Fruit fly (Drosophila melanogaster) whole organism, embryonic: Measurements from ENCODE around the gene CG8128.

Experiments used
- Asciz ChIP-seq: fragments of 200-800 bp; sonication (Bioruptor generic); optimal IDR thresholded peaks from 2 replicates; lab custom pipeline; 2017; ENCODE audit warnings: missing biosample characterization, mild to moderate bottlenecking, missing genetic modification characterization, missing genetic modification reagents
- Atf3 ChIP-seq: fragments of 200-800 bp; sonication (Bioruptor generic); optimal IDR thresholded peaks from 3 replicates; lab custom pipeline; 2016; ENCODE audit warnings: missing biosample characterization, missing genetic modification characterization
- Blimp-1 ChIP-seq: fragments of 200-800 bp; sonication (Bioruptor generic); optimal IDR thresholded peaks from 3 replicates; lab custom pipeline; 2018; ENCODE audit warnings: missing biosample characterization, missing genetic modification characterization, mild to moderate bottlenecking, moderate library complexity, missing genetic modification reagents
- CG10979 ChIP-seq: fragments of 200-800 bp; sonication (Bioruptor generic); optimal IDR thresholded peaks from 2 replicates; lab custom pipeline; 2018; ENCODE audit warnings: missing biosample characterization, mild to moderate bottlenecking, missing genetic modification characterization, moderate library complexity
- CG11247 ChIP-seq: fragments of 200-800 bp; sonication (Bioruptor generic); IDR thresholded peaks from 2 replicates; pipeline ENCODE4 v1.3.6; 2022; ENCODE audit warnings: missing biosample characterization, missing genetic modification characterization
- CG12236 ChIP-seq: fragments of 200-800 bp; sonication (Bioruptor generic); optimal IDR thresholded peaks from 2 replicates; lab custom pipeline; 2016; ENCODE audit warnings: missing biosample characterization, missing genetic modification characterization
- CG1233 ChIP-seq: fragments of 200-800 bp; sonication (Bioruptor generic); optimal IDR thresholded peaks from 4 replicates; lab custom pipeline; 2018; ENCODE audit warnings: missing biosample characterization, mild to moderate bottlenecking, missing genetic modification characterization
- CG13287 ChIP-seq: fragments of 200-800 bp; sonication (Bioruptor generic); IDR thresholded peaks from 2 replicates; pipeline ENCODE4 v1.3.6; 2022; ENCODE audit warnings: missing biosample characterization, missing genetic modification characterization; ENCODE audit not compliant: partially characterized antibody
- CG13424 ChIP-seq: fragments of 200-800 bp; sonication (Bioruptor generic); optimal IDR thresholded peaks from 2 replicates; lab custom pipeline; 2019; ENCODE audit warnings: missing biosample characterization, mild to moderate bottlenecking, missing genetic modification characterization, moderate library complexity
- CG17361 ChIP-seq: fragments of 200-800 bp; sonication (Bioruptor generic); IDR thresholded peaks from 3 replicates; pipeline ENCODE4 v1.3.6; 2022; ENCODE audit warnings: missing biosample characterization, missing genetic modification characterization
- CG2199 ChIP-seq: fragments of 200-800 bp; sonication (Bioruptor generic); IDR thresholded peaks from 3 replicates; pipeline ENCODE4 v1.3.6; 2022; ENCODE audit warnings: missing biosample characterization, missing genetic modification characterization
- CG2889 ChIP-seq: fragments of 200-800 bp; sonication (Bioruptor generic); IDR thresholded peaks from 3 replicates; pipeline ENCODE4 v1.3.6; 2022; ENCODE audit warnings: missing biosample characterization, missing genetic modification characterization
- CG31388 ChIP-seq: fragments of 200-800 bp; sonication (Bioruptor generic); optimal IDR thresholded peaks from 2 replicates; lab custom pipeline; 2016; ENCODE audit warnings: missing biosample characterization, missing genetic modification characterization
- CG32532 ChIP-seq: fragments of 200-800 bp; sonication (Bioruptor generic); IDR thresholded peaks from 2 replicates; pipeline ENCODE4 v1.3.6; 2022; ENCODE audit warnings: missing biosample characterization, missing genetic modification characterization
- CG32767 ChIP-seq: fragments of 200-800 bp; sonication (Bioruptor generic); IDR thresholded peaks from 2 replicates; pipeline ENCODE4 v1.3.6; 2022; ENCODE audit warnings: missing biosample characterization, missing genetic modification characterization
- CG34224 ChIP-seq: fragments of 200-800 bp; sonication (Bioruptor generic); IDR thresholded peaks from 3 replicates; pipeline ENCODE4 v1.3.6; 2022; ENCODE audit warnings: missing biosample characterization, missing genetic modification characterization; ENCODE audit not compliant: partially characterized antibody
- CG4617 ChIP-seq: fragments of 200-800 bp; sonication (Bioruptor generic); optimal IDR thresholded peaks from 3 replicates; lab custom pipeline; 2016; ENCODE audit warnings: missing biosample characterization, missing genetic modification characterization, borderline replicate concordance
- CG7271 ChIP-seq: fragments of 200-800 bp; sonication (Bioruptor generic); optimal IDR thresholded peaks from 2 replicates; lab custom pipeline; 2018; ENCODE audit warnings: missing biosample characterization, mild to moderate bottlenecking, missing genetic modification characterization, moderate library complexity
- CG7372 ChIP-seq: fragments of 200-800 bp; sonication (Bioruptor generic); IDR thresholded peaks from 2 replicates; pipeline ENCODE4 v1.3.6; 2022; ENCODE audit warnings: missing biosample characterization, missing genetic modification characterization
- CG7745 ChIP-seq: fragments of 200-800 bp; sonication (Bioruptor generic); optimal IDR thresholded peaks from 2 replicates; lab custom pipeline; 2018; ENCODE audit warnings: missing biosample characterization, mild to moderate bottlenecking, missing genetic modification characterization, moderate library complexity
- CG7928 ChIP-seq: fragments of 200-800 bp; sonication (Bioruptor generic); optimal IDR thresholded peaks from 2 replicates; lab custom pipeline; 2017; ENCODE audit warnings: missing biosample characterization, mild to moderate bottlenecking, missing genetic modification characterization
- CG8944 ChIP-seq: fragments of 200-800 bp; sonication (Bioruptor generic); optimal IDR thresholded peaks from 3 replicates; lab custom pipeline; 2016; ENCODE audit warnings: missing biosample characterization, missing genetic modification characterization
- D ChIP-seq, 2 experiments: fragments of 200-800 bp in 1 of 2; fragments of >200 bp in 1 of 2; sonication (Bioruptor generic) in 1 of 2; optimal IDR thresholded peaks; 2 replicates in 1 of 2; 3 replicates in 1 of 2; lab custom pipeline; 2017; ENCODE audit warnings: mild to moderate bottlenecking in 1 of 2, missing biosample characterization in 1 of 2, missing genetic modification characterization in 1 of 2, missing genetic modification reagents in 1 of 2
- Dfd ChIP-seq, 2 experiments: fragments of >200 bp; optimal IDR thresholded peaks; 2 replicates each; lab custom pipeline; 2017; ENCODE audit warnings: missing biosample characterization in 2 of 2, missing genetic modification characterization in 2 of 2
- Dll ChIP-seq: fragments of 200-800 bp; sonication (Bioruptor generic); IDR thresholded peaks from 4 replicates; pipeline ENCODE4 v1.3.6; 2022; ENCODE audit warnings: missing biosample characterization, missing genetic modification characterization; ENCODE audit not compliant: partially characterized antibody
- Doc3 ChIP-seq: fragments of 200-800 bp; sonication (Bioruptor generic); IDR thresholded peaks from 3 replicates; pipeline ENCODE4 v1.3.6; 2022; ENCODE audit warnings: missing biosample characterization, missing genetic modification characterization; ENCODE audit not compliant: partially characterized antibody
- Ets97D ChIP-seq: fragments of 200-800 bp; sonication (Bioruptor generic); optimal IDR thresholded peaks from 3 replicates; lab custom pipeline; 2016; ENCODE audit warnings: missing biosample characterization, missing genetic modification characterization
- H15 ChIP-seq: fragments of 200-800 bp; sonication (Bioruptor generic); IDR thresholded peaks from 3 replicates; pipeline ENCODE4 v1.3.6; 2022; ENCODE audit warnings: missing biosample characterization, missing genetic modification characterization
- HLHmδ ChIP-seq: fragments of 200-800 bp; sonication (Bioruptor generic); optimal IDR thresholded peaks from 2 replicates; lab custom pipeline; 2018; ENCODE audit warnings: missing biosample characterization, mild to moderate bottlenecking, missing genetic modification characterization, moderate library complexity
- Nf-YA ChIP-seq: fragments of 200-800 bp; sonication (Bioruptor generic); IDR thresholded peaks from 2 replicates; pipeline ENCODE4 v1.3.6; 2022; ENCODE audit warnings: missing biosample characterization, missing genetic modification characterization
- Side ChIP-seq: fragments of 200-800 bp; sonication (Bioruptor generic); optimal IDR thresholded peaks from 2 replicates; lab custom pipeline; 2016; ENCODE audit warnings: missing biosample characterization, missing genetic modification characterization
- Sry-δ ChIP-seq: fragments of 200-800 bp; sonication (Bioruptor generic); optimal IDR thresholded peaks from 2 replicates; lab custom pipeline; 2016; ENCODE audit warnings: missing biosample characterization, missing genetic modification characterization
- Usf ChIP-seq: fragments of 200-800 bp; sonication (Bioruptor generic); optimal IDR thresholded peaks from 2 replicates; lab custom pipeline; 2017; ENCODE audit warnings: missing genotype, missing biosample characterization, missing genetic modification characterization
- Vsx1 ChIP-seq: fragments of 200-800 bp; sonication (Bioruptor generic); optimal IDR thresholded peaks from 2 replicates; lab custom pipeline; 2017; ENCODE audit warnings: missing biosample characterization, mild to moderate bottlenecking, missing genetic modification characterization, missing genetic modification reagents
- bowl ChIP-seq: fragments of 200-800 bp; sonication (Bioruptor generic); IDR thresholded peaks from 2 replicates; pipeline ENCODE4 v1.3.6; 2022; ENCODE audit warnings: missing biosample characterization, missing genetic modification characterization
- br ChIP-seq: fragments of >200 bp; optimal IDR thresholded peaks from 2 replicates; lab custom pipeline; 2017
- croc ChIP-seq: fragments of 200-800 bp; sonication (Bioruptor generic); conservative IDR thresholded peaks from 3 replicates; pipeline ENCODE4 v1.3.6; 2022; ENCODE audit warnings: missing biosample characterization, missing genetic modification characterization
- gro ChIP-seq: fragments of 200-800 bp; sonication (Bioruptor generic); optimal IDR thresholded peaks from 2 replicates; lab custom pipeline; 2016; ENCODE audit warnings: missing biosample characterization, missing genetic modification characterization
- h ChIP-seq: fragments of >200 bp; optimal IDR thresholded peaks from 2 replicates; lab custom pipeline; 2017
- inv ChIP-seq: fragments of 200-800 bp; sonication (Bioruptor generic); IDR thresholded peaks from 2 replicates; pipeline ENCODE4 v1.3.6; 2022; ENCODE audit warnings: missing biosample characterization, missing genetic modification characterization; ENCODE audit not compliant: partially characterized antibody
- jing ChIP-seq: fragments of 200-800 bp; sonication (Bioruptor generic); optimal IDR thresholded peaks from 2 replicates; lab custom pipeline; 2018; ENCODE audit warnings: missing biosample characterization, mild to moderate bottlenecking, missing genetic modification characterization
- kah ChIP-seq: fragments of 200-800 bp; sonication (Bioruptor generic); optimal IDR thresholded peaks from 2 replicates; lab custom pipeline; 2018; ENCODE audit warnings: missing biosample characterization, mild to moderate bottlenecking, missing genetic modification characterization
- kay ChIP-seq: fragments of 200-800 bp; sonication (Bioruptor generic); optimal IDR thresholded peaks from 2 replicates; lab custom pipeline; 2016; ENCODE audit warnings: missing biosample characterization, missing genetic modification characterization
- maf-S ChIP-seq: fragments of 200-800 bp; sonication (Bioruptor generic); optimal IDR thresholded peaks from 2 replicates; lab custom pipeline; 2016; ENCODE audit warnings: missing biosample characterization, missing genetic modification characterization
- psq ChIP-seq: fragments of 200-800 bp; sonication (Bioruptor generic); optimal IDR thresholded peaks from 2 replicates; lab custom pipeline; 2017; ENCODE audit warnings: missing biosample characterization, missing genetic modification characterization
- pum ChIP-seq: fragments of 200-800 bp; sonication (Bioruptor generic); optimal IDR thresholded peaks from 2 replicates; lab custom pipeline; 2016; ENCODE audit warnings: missing biosample characterization, missing genetic modification characterization
- sisA ChIP-seq: fragments of 200-800 bp; sonication (Bioruptor generic); IDR thresholded peaks from 2 replicates; pipeline ENCODE4 v1.3.6; 2022; ENCODE audit warnings: missing biosample characterization, missing genetic modification characterization
- sna ChIP-seq: fragments of 200-800 bp; sonication (Bioruptor generic); IDR thresholded peaks from 2 replicates; pipeline ENCODE4 v1.3.6; 2022; ENCODE audit warnings: missing biosample characterization, missing genetic modification characterization; ENCODE audit not compliant: partially characterized antibody
- so ChIP-seq: fragments of 200-800 bp; sonication (Bioruptor generic); IDR thresholded peaks from 3 replicates; pipeline ENCODE4 v1.3.6; 2022; ENCODE audit warnings: missing biosample characterization, missing genetic modification characterization
- vvl ChIP-seq: fragments of 200-800 bp; sonication (Bioruptor generic); IDR thresholded peaks from 2 replicates; pipeline ENCODE4 v1.3.6; 2022; ENCODE audit warnings: missing biosample characterization, missing genetic modification characterization
- wdn ChIP-seq: fragments of 200-800 bp; sonication (Bioruptor generic); IDR thresholded peaks from 2 replicates; pipeline ENCODE4 v1.3.6; 2022; ENCODE audit warnings: missing biosample characterization, missing genetic modification characterization

The CG8128 gene

DNA sequence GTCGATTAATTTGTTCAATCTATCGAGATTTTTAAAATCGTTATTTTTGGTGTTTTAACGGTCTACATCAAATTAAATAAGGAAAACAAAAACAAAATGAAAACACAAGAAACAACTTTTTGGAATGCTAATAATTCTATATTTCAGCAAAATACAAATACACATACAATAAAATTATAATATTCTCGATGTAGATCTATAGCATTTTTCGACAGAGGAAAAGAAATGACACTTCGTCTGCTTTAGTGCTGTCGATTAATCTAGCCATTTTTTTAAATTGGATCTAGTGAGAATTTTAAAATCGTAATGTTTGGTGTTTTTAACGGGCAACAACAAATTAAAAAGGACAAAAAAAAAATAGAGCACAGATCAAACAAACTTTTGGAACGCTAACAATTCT lies 39.8 kb downstream of the CG8128 start, which contains the start of gene Arp6 (continued):
- TF ChIP-seq CG13424 (tag; lab: Kevin White, UChicago) (no peak), jing (no peak), Dfd (GFP tag; optimal IDR thresholded peaks at IDR 0.05; lab: Kevin White, UChicago) (no peak), vvl (GFP tag; lab: Robert Waterston, UW) (no peak), br (no peak), gro (GFP tag; lab: Kevin White, UChicago) (no peak), Sry-δ (GFP tag; lab: Kevin White, UChicago) (peak; percentile 7), bowl (GFP tag; lab: Robert Waterston, UW) (no peak), sna (GFP tag; lab: Robert Waterston, UW) (no peak), D (optimal IDR thresholded peaks at IDR 0.05; lab: Kevin White, UChicago) (no peak), D (GFP tag; optimal IDR thresholded peaks at IDR 0.05; lab: Kevin White, UChicago) (no peak), CG13287 (no peak), CG7745 (no peak), Vsx1 (GFP tag; lab: Kevin White, UChicago) (no peak), pum (no peak), CG34224 (GFP tag; lab: Robert Waterston, UW) (no peak), h (lab: Kevin White, UChicago) (no peak), CG32767 (no peak), CG7372 (no peak), so (GFP tag; lab: Robert Waterston, UW) (no peak), psq (GFP tag; lab: Kevin White, UChicago) (no peak)

DNA sequence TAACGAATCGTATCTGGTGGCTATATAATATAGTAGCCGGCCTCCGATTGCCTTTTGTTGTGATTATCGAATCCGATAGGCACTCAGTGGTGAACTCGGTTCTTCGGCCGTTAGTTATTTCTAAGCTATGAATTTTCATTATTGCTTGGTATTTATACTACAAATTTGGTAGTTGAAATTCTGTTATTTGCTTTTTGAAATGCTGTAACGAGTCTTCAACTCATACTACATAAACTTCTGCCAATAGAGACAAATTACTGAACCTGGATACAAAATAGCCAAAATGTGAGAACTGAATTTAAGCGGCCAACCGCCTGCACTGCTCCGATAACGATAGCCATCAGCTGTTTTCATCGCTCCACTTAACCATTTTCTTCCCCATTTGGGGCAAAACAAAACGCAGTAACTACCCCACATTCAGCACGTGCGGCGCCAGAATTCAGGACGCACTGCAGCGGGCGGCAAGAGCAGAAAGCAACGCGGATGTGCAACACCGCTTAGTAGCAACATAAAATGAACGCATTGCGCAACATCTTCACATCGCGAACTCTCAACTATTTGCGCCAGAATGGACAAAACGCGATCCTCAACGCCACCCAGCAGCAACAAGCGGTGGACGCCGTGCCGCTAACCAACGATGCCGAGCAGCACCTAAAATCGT lies 41.7 kb downstream of the CG8128 start, which contains the start of the genes CG11679 and CG8206:
CG11679 (minus strand) TSS at position 65 of the 661 bp plus-strand sequence.
CG8206 (plus strand) TSS at position 341 of the 661 bp plus-strand sequence.
- TF ChIP-seq sisA (GFP tag; lab: Robert Waterston, UW): no peak
- peak; percentile 67 for TF ChIP-seq CG8944 (GFP tag; lab: Kevin White, UChicago)
- TF ChIP-seq CG7271 (tag; lab: Kevin White, UChicago): no peak
- no peak for TF ChIP-seq CG2199 (GFP tag; lab: Robert Waterston, UW)
- TF ChIP-seq Asciz: no peak
- TF ChIP-seq CG10979 (tag; lab: Kevin White, UChicago): no peak
- no peak for TF ChIP-seq CG32532 (GFP tag; lab: Robert Waterston, UW)
- TF ChIP-seq H15: no peak
- no peak for TF ChIP-seq Side (GFP tag; lab: Kevin White, UChicago)
- no peak for TF ChIP-seq wdn (GFP tag; lab: Robert Waterston, UW)
- no peak for TF ChIP-seq CG7928 (GFP tag; lab: Kevin White, UChicago)
- TF ChIP-seq maf-S (GFP tag; lab: Kevin White, UChicago): no peak
- TF ChIP-seq Doc3: no peak
- TF ChIP-seq Blimp-1: no peak
- TF ChIP-seq CG2889: no peak
- TF ChIP-seq CG11247 (GFP tag; lab: Robert Waterston, UW): no peak
- TF ChIP-seq HLHmδ (GFP tag; lab: Kevin White, UChicago): no peak
- peak; percentile 22 for TF ChIP-seq Ets97D (GFP tag; lab: Kevin White, UChicago)
- no peak for TF ChIP-seq CG31388
- no peak for TF ChIP-seq Usf
- no peak for TF ChIP-seq croc (GFP tag; lab: Robert Waterston, UW)
- TF ChIP-seq inv (GFP tag; lab: Robert Waterston, UW): peak; percentile 36; the same call in 1 of the 2 replicates
- TF ChIP-seq CG17361: peak; percentile 49; the same call in 2 of the 3 replicates
- peak; percentile 66 for TF ChIP-seq Dll (GFP tag; lab: Robert Waterston, UW)
- no peak for TF ChIP-seq kay (GFP tag; lab: Kevin White, UChicago)
- TF ChIP-seq CG12236 (GFP tag; lab: Kevin White, UChicago): no peak
- TF ChIP-seq Atf3 (GFP tag; lab: Kevin White, UChicago): no peak
- TF ChIP-seq Nf-YA (GFP tag; lab: Robert Waterston, UW): no peak
- TF ChIP-seq kah (GFP tag; lab: Kevin White, UChicago): no peak
- peak; percentile 5 for TF ChIP-seq CG4617 (GFP tag; lab: Kevin White, UChicago)
- no peak for TF ChIP-seq CG1233 (GFP tag; lab: Kevin White, UChicago)
